Fruit fly (Drosophila melanogaster) whole organism, embryonic: Measurements from ENCODE around the gene CG8117.

Experiments used
- CG10147 ChIP-seq: fragments of 200-800 bp; sonication (Bioruptor generic); optimal IDR thresholded peaks from 2 replicates; lab custom pipeline; 2019; ENCODE audit warnings: missing biosample characterization, mild to moderate bottlenecking, missing genetic modification characterization, moderate library complexity
- CG10209 ChIP-seq: fragments of 200-800 bp; sonication (Bioruptor generic); optimal IDR thresholded peaks from 3 replicates; lab custom pipeline; 2017; ENCODE audit warnings: missing biosample characterization, mild to moderate bottlenecking, missing genetic modification characterization, missing genetic modification reagents
- CG1024 ChIP-seq: fragments of 200-800 bp; sonication (Bioruptor generic); IDR thresholded peaks from 2 replicates; pipeline ENCODE4 v1.3.6; 2022; ENCODE audit warnings: missing biosample characterization, missing genetic modification characterization
- CG10274 ChIP-seq: fragments of 200-800 bp; sonication (Bioruptor generic); optimal IDR thresholded peaks from 3 replicates; lab custom pipeline; 2017; ENCODE audit warnings: missing biosample characterization, mild to moderate bottlenecking, missing genetic modification characterization
- CG10321 ChIP-seq: fragments of 200-800 bp; sonication (Bioruptor generic); IDR thresholded peaks from 2 replicates; pipeline ENCODE4 v1.3.6; 2022; ENCODE audit warnings: missing biosample characterization, missing genetic modification characterization
- CG10979 ChIP-seq: fragments of 200-800 bp; sonication (Bioruptor generic); optimal IDR thresholded peaks from 2 replicates; lab custom pipeline; 2018; ENCODE audit warnings: missing biosample characterization, mild to moderate bottlenecking, missing genetic modification characterization, moderate library complexity
- CG12155 ChIP-seq: fragments of 200-800 bp; sonication (Bioruptor generic); optimal IDR thresholded peaks from 3 replicates; lab custom pipeline; 2016; ENCODE audit warnings: missing biosample characterization, missing genetic modification characterization
- CG12391 ChIP-seq: fragments of 200-800 bp; sonication (Bioruptor generic); optimal IDR thresholded peaks from 3 replicates; lab custom pipeline; 2018; ENCODE audit warnings: missing biosample characterization, mild to moderate bottlenecking, missing genetic modification characterization, moderate library complexity
- CG12659 ChIP-seq: fragments of 200-800 bp; sonication (Bioruptor generic); optimal IDR thresholded peaks from 3 replicates; lab custom pipeline; 2017; ENCODE audit warnings: mild to moderate bottlenecking, missing biosample characterization, missing genetic modification reagents, missing genetic modification characterization
- CG12942 ChIP-seq: fragments of 200-800 bp; sonication (Bioruptor generic); optimal IDR thresholded peaks from 3 replicates; lab custom pipeline; 2016; ENCODE audit warnings: missing biosample characterization, missing genetic modification characterization
- CG14441 ChIP-seq: fragments of 200-800 bp; sonication (Bioruptor generic); IDR thresholded peaks from 2 replicates; pipeline ENCODE4 v1.3.6; 2022; ENCODE audit warnings: missing biosample characterization, missing genetic modification characterization
- CG14860 ChIP-seq: fragments of 200-800 bp; sonication (Bioruptor generic); IDR thresholded peaks from 3 replicates; pipeline ENCODE4 v1.3.6; 2022; ENCODE audit warnings: missing biosample characterization, missing genetic modification characterization; ENCODE audit not compliant: partially characterized antibody
- CG15696 ChIP-seq: fragments of 200-800 bp; sonication (Bioruptor generic); optimal IDR thresholded peaks from 2 replicates; lab custom pipeline; 2019; ENCODE audit warnings: missing biosample characterization, mild to moderate bottlenecking, missing genetic modification characterization, moderate library complexity
- CG1603 ChIP-seq: fragments of 200-800 bp; sonication (Bioruptor generic); optimal IDR thresholded peaks from 2 replicates; lab custom pipeline; 2019; ENCODE audit warnings: missing biosample characterization, mild to moderate bottlenecking, missing genetic modification characterization, moderate library complexity
- CG17802 ChIP-seq: fragments of 200-800 bp; sonication (Bioruptor generic); optimal IDR thresholded peaks from 2 replicates; lab custom pipeline; 2018; ENCODE audit warnings: missing biosample characterization, mild to moderate bottlenecking, missing genetic modification characterization, moderate library complexity
- CG17912 ChIP-seq: fragments of 200-800 bp; sonication (Bioruptor generic); optimal IDR thresholded peaks from 2 replicates; lab custom pipeline; 2018; ENCODE audit warnings: missing biosample characterization, mild to moderate bottlenecking, missing genetic modification characterization
- CG18011 ChIP-seq: fragments of 200-800 bp; sonication (Bioruptor generic); optimal IDR thresholded peaks from 2 replicates; lab custom pipeline; 2017; ENCODE audit warnings: missing biosample characterization, missing genetic modification characterization, mild to moderate bottlenecking, moderate library complexity, missing genotype
- CG18262 ChIP-seq: fragments of 200-800 bp; optimal IDR thresholded peaks from 3 replicates; lab custom pipeline; 2019; ENCODE audit warnings: missing biosample characterization, mild to moderate bottlenecking, missing genetic modification characterization, moderate library complexity
- CG18764 ChIP-seq: fragments of 200-800 bp; sonication (Bioruptor generic); optimal IDR thresholded peaks from 3 replicates; lab custom pipeline; 2016; ENCODE audit warnings: missing biosample characterization, missing genetic modification characterization
- CG3065 ChIP-seq: fragments of 200-800 bp; sonication (Bioruptor generic); optimal IDR thresholded peaks from 2 replicates; lab custom pipeline; 2016; ENCODE audit warnings: missing biosample characterization, missing genetic modification characterization
- CG34422 ChIP-seq: fragments of 200-800 bp; sonication (Bioruptor generic); IDR thresholded peaks from 3 replicates; pipeline ENCODE4 v1.3.6; 2022; ENCODE audit warnings: missing biosample characterization, missing genetic modification characterization
- CG7372 ChIP-seq: fragments of 200-800 bp; sonication (Bioruptor generic); IDR thresholded peaks from 2 replicates; pipeline ENCODE4 v1.3.6; 2022; ENCODE audit warnings: missing biosample characterization, missing genetic modification characterization
- CG7928 ChIP-seq: fragments of 200-800 bp; sonication (Bioruptor generic); optimal IDR thresholded peaks from 2 replicates; lab custom pipeline; 2017; ENCODE audit warnings: missing biosample characterization, mild to moderate bottlenecking, missing genetic modification characterization
- CG9727 ChIP-seq: fragments of 200-800 bp; sonication (Bioruptor generic); optimal IDR thresholded peaks from 3 replicates; lab custom pipeline; 2017; ENCODE audit warnings: missing biosample characterization, mild to moderate bottlenecking, missing genetic modification characterization
- CG9817 ChIP-seq: fragments of 200-800 bp; sonication (Bioruptor generic); optimal IDR thresholded peaks from 2 replicates; lab custom pipeline; 2018; ENCODE audit warnings: missing biosample characterization, mild to moderate bottlenecking, missing genetic modification characterization, moderate library complexity
- CG9876 ChIP-seq: fragments of 200-800 bp; sonication (Bioruptor generic); optimal IDR thresholded peaks from 2 replicates; lab custom pipeline; 2016; ENCODE audit warnings: missing biosample characterization, missing genetic modification characterization
- H2.0 ChIP-seq: fragments of 200-800 bp; sonication (Bioruptor generic); IDR thresholded peaks from 2 replicates; pipeline ENCODE4 v1.3.6; 2022; ENCODE audit warnings: missing biosample characterization, missing genetic modification characterization
- Hsf ChIP-seq: fragments of 200-800 bp; sonication (Bioruptor generic); optimal IDR thresholded peaks from 3 replicates; lab custom pipeline; 2016; ENCODE audit warnings: missing biosample characterization, missing genetic modification characterization
- Lpt ChIP-seq: fragments of >200 bp; optimal IDR thresholded peaks from 2 replicates; lab custom pipeline; 2018; ENCODE audit warnings: missing biosample characterization, missing genetic modification characterization
- Myb ChIP-seq: fragments of 200-800 bp; sonication (Bioruptor generic); optimal IDR thresholded peaks from 2 replicates; lab custom pipeline; 2016; ENCODE audit warnings: missing biosample characterization, missing genetic modification characterization
- Nf-YB ChIP-seq: fragments of 200-800 bp; sonication (Bioruptor generic); optimal IDR thresholded peaks from 3 replicates; lab custom pipeline; 2019; ENCODE audit warnings: missing biosample characterization, mild to moderate bottlenecking, missing genetic modification characterization, moderate library complexity
- Ptx1 ChIP-seq: fragments of 200-800 bp; sonication (Bioruptor generic); IDR thresholded peaks from 2 replicates; pipeline ENCODE4 v1.3.6; 2022; ENCODE audit warnings: missing biosample characterization, missing genetic modification characterization
- Sox102F ChIP-seq: fragments of 200-800 bp; sonication (Bioruptor generic); optimal IDR thresholded peaks from 2 replicates; lab custom pipeline; 2018; ENCODE audit warnings: missing biosample characterization, mild to moderate bottlenecking, missing genetic modification characterization, moderate library complexity
- aop ChIP-seq: fragments of 200-800 bp; sonication (Bioruptor generic); IDR thresholded peaks from 2 replicates; pipeline ENCODE4 v1.3.6; 2022; ENCODE audit warnings: missing biosample characterization, missing genetic modification characterization
- bab2 ChIP-seq: fragments of 200-800 bp; sonication (Bioruptor generic); optimal IDR thresholded peaks from 2 replicates; lab custom pipeline; 2016; ENCODE audit warnings: missing biosample characterization, missing genetic modification characterization
- exex ChIP-seq: fragments of 200-800 bp; sonication (Bioruptor generic); optimal IDR thresholded peaks from 4 replicates; lab custom pipeline; 2018; ENCODE audit warnings: missing biosample characterization, mild to moderate bottlenecking, missing genetic modification characterization, moderate library complexity
- gsb ChIP-seq: fragments of 200-800 bp; sonication (Bioruptor generic); IDR thresholded peaks from 2 replicates; pipeline ENCODE4 v1.3.6; 2022; ENCODE audit warnings: missing biosample characterization, missing genetic modification characterization
- ham ChIP-seq: fragments of 200-800 bp; sonication (Bioruptor generic); IDR thresholded peaks from 2 replicates; pipeline ENCODE4 v1.3.6; 2022; ENCODE audit warnings: missing biosample characterization, missing genetic modification characterization
- hbn ChIP-seq: fragments of 200-800 bp; sonication (Bioruptor generic); IDR thresholded peaks from 2 replicates; pipeline ENCODE4 v1.3.6; 2022; ENCODE audit warnings: missing biosample characterization, missing genetic modification characterization; ENCODE audit not compliant: partially characterized antibody
- kni ChIP-seq: fragments of 200-800 bp; sonication (Bioruptor generic); optimal IDR thresholded peaks from 3 replicates; lab custom pipeline; 2017; ENCODE audit warnings: mild to moderate bottlenecking, missing biosample characterization, missing genetic modification reagents, missing genetic modification characterization
- lilli ChIP-seq: fragments of 200-800 bp; sonication (Bioruptor generic); optimal IDR thresholded peaks from 3 replicates; lab custom pipeline; 2016; ENCODE audit warnings: missing biosample characterization, missing genetic modification characterization
- maf-S ChIP-seq: fragments of 200-800 bp; sonication (Bioruptor generic); optimal IDR thresholded peaks from 2 replicates; lab custom pipeline; 2016; ENCODE audit warnings: missing biosample characterization, missing genetic modification characterization
- nmo ChIP-seq: fragments of 200-800 bp; sonication (Bioruptor generic); optimal IDR thresholded peaks from 2 replicates; lab custom pipeline; 2018; ENCODE audit warnings: missing biosample characterization, mild to moderate bottlenecking, missing genetic modification characterization, moderate library complexity
- p53 ChIP-seq: fragments of 200-800 bp; sonication (Bioruptor generic); optimal IDR thresholded peaks from 2 replicates; lab custom pipeline; 2016; ENCODE audit warnings: missing biosample characterization, missing genetic modification characterization
- sc ChIP-seq, 3 experiments: fragments of >200 bp in 2 of 3; fragments of 200-800 bp in 1 of 3; sonication (Bioruptor generic) in 1 of 3; optimal IDR thresholded peaks; 2 replicates in 2 of 3; 3 replicates in 1 of 3; lab custom pipeline; 2017; ENCODE audit warnings: mild to moderate bottlenecking in 1 of 3, missing biosample characterization in 1 of 3, missing genetic modification characterization in 1 of 3, missing genetic modification reagents in 1 of 3
- slbo ChIP-seq: fragments of 200-800 bp; sonication (Bioruptor generic); IDR thresholded peaks from 2 replicates; pipeline ENCODE4 v1.3.6; 2022; ENCODE audit warnings: missing biosample characterization, missing genetic modification characterization
- slp2 ChIP-seq: fragments of 200-800 bp; sonication (Bioruptor generic); optimal IDR thresholded peaks from 2 replicates; lab custom pipeline; 2016; ENCODE audit warnings: missing biosample characterization, missing genetic modification characterization
- ssp ChIP-seq: fragments of 200-800 bp; sonication (Bioruptor generic); IDR thresholded peaks from 2 replicates; pipeline ENCODE4 v1.3.6; 2022; ENCODE audit warnings: missing biosample characterization, missing genetic modification characterization
- vnd ChIP-seq: fragments of 200-800 bp; sonication (Bioruptor generic); IDR thresholded peaks from 3 replicates; pipeline ENCODE4 v1.3.6; 2022; ENCODE audit warnings: missing biosample characterization, missing genetic modification characterization; ENCODE audit not compliant: partially characterized antibody
- zfh2 ChIP-seq: fragments of 200-800 bp; sonication (Bioruptor generic); optimal IDR thresholded peaks from 2 replicates; lab custom pipeline; 2016; ENCODE audit warnings: missing biosample characterization, missing genetic modification characterization

The CG8117 gene

dm6 chrX:15653364-15653809 lies 9.4 kb downstream of the CG8117 start (continued):
- peak; percentile 63 for TF ChIP-seq Hsf
- TF ChIP-seq CG14860 (GFP tag; lab: Robert Waterston, UW): peak; percentile 83; the same call in 2 of the 3 replicates
- TF ChIP-seq CG10274: no peak
- peak; percentile 55 for TF ChIP-seq Sox102F (GFP tag; lab: Kevin White, UChicago)
- peak; percentile 8 for TF ChIP-seq CG12659 (GFP tag; lab: Kevin White, UChicago)
- no peak for TF ChIP-seq maf-S (GFP tag; lab: Kevin White, UChicago)
- peak; percentile 33 for TF ChIP-seq CG9876 (GFP tag; lab: Kevin White, UChicago)
- peak; percentile 1 for TF ChIP-seq zfh2 (GFP tag; lab: Kevin White, UChicago)
- TF ChIP-seq CG18764: peak; percentile 24
- TF ChIP-seq ssp: 0 out of 2 replicates have a peak, but pooled peaks have one; percentile 19
- TF ChIP-seq lilli (GFP tag; lab: Kevin White, UChicago): no peak
- TF ChIP-seq slp2: no peak
- no peak for TF ChIP-seq gsb (GFP tag; lab: Robert Waterston, UW)
- TF ChIP-seq CG18262 (tag; lab: Kevin White, UChicago): peak; percentile 24
- no peak for TF ChIP-seq CG10209 (GFP tag; lab: Kevin White, UChicago)
- no peak for TF ChIP-seq Lpt (GFP tag; lab: Kevin White, UChicago)
- no peak for TF ChIP-seq sc (optimal IDR thresholded peaks at IDR 0.05; lab: Kevin White, UChicago)
- no peak for TF ChIP-seq sc (GFP tag; optimal IDR thresholded peaks at IDR 0.05; lab: Kevin White, UChicago)
- 0 out of 2 replicates have a peak, but pooled peaks have one; percentile 26 for TF ChIP-seq H2.0 (GFP tag; lab: Robert Waterston, UW)
- no peak for TF ChIP-seq kni (GFP tag; lab: Kevin White, UChicago)
- TF ChIP-seq CG34422 (GFP tag; lab: Robert Waterston, UW): peak; percentile 61; the same call in 2 of the 3 replicates
- peak; percentile 50 for TF ChIP-seq CG1603 (tag; lab: Kevin White, UChicago)
- no peak for TF ChIP-seq CG9727
- TF ChIP-seq Myb (GFP tag; lab: Kevin White, UChicago): peak; percentile 68
- TF ChIP-seq nmo (GFP tag; lab: Kevin White, UChicago): peak; percentile 38
- TF ChIP-seq CG7372 (GFP tag; lab: Robert Waterston, UW): 0 out of 2 replicates have a peak, but pooled peaks have one; percentile 6
- no peak for TF ChIP-seq CG3065
- peak; percentile 55 for TF ChIP-seq Ptx1 (GFP tag; lab: Robert Waterston, UW)
- no peak for TF ChIP-seq p53 (GFP tag; lab: Kevin White, UChicago)
- no peak for TF ChIP-seq exex
- no peak for TF ChIP-seq CG17802
- TF ChIP-seq CG7928 (GFP tag; lab: Kevin White, UChicago): no peak
- no peak for TF ChIP-seq Nf-YB (GFP tag; lab: Kevin White, UChicago)
- no peak for TF ChIP-seq CG10147 (GFP tag; lab: Kevin White, UChicago)
- TF ChIP-seq CG9817: peak; percentile 65
- no peak for TF ChIP-seq hbn (GFP tag; lab: Robert Waterston, UW)
- TF ChIP-seq CG10321 (GFP tag; lab: Robert Waterston, UW): no peak
- no peak for TF ChIP-seq CG17912
- peak; percentile 56 for TF ChIP-seq CG15696 (tag; lab: Kevin White, UChicago)
- peak; percentile 41; the same call in 1 of the 2 replicates for TF ChIP-seq CG14441 (GFP tag; lab: Robert Waterston, UW)
- peak; percentile 31; the same call in 1 of the 2 replicates for TF ChIP-seq CG1024 (GFP tag; lab: Robert Waterston, UW)
- no peak for TF ChIP-seq CG18011 (GFP tag; lab: Kevin White, UChicago)
- peak; percentile 4 for TF ChIP-seq CG12155 (GFP tag; lab: Kevin White, UChicago)
- peak; percentile 17 for TF ChIP-seq CG10979
- no peak for TF ChIP-seq CG12942
- TF ChIP-seq ham (GFP tag; lab: Robert Waterston, UW): no peak
- TF ChIP-seq aop (GFP tag; lab: Robert Waterston, UW): no peak
- peak; percentile 67 for TF ChIP-seq slbo
- TF ChIP-seq CG12391 (tag; lab: Kevin White, UChicago): peak; percentile 12
- TF ChIP-seq bab2 (GFP tag; lab: Kevin White, UChicago): no peak
- TF ChIP-seq vnd (GFP tag; lab: Robert Waterston, UW): peak; percentile 75
